Worm (Caenorhabditis elegans): Measurements from ENCODE around the gene srd-35.

srd-35 gene

DNA sequence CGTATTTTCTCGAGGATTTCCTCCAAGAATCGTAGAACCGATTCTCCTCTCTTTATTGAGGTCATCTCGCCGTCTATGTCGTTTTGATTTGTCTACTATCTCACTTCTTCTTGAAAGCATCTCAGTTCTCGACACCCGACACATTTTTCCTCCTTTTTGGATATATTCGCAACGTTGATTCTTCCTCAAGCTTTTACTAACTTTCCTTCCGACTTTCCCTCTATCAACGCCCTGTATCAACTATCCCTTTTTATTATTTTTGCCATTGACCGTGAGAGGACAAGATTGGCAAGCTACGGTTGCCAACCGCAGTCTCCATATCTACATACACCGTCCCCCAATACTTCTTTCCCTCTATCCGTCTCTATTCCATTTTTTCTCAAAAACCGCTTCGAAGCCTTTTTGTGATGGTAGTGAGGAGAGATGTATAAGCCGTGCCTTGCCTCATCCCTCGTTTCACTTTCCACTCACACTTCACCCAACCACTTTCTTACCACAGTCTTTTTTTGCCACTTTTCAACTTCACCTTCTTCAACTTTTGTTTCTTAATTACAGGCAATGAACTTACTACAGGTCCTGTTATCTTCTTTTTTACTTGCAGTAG, 35.1 kb upstream of the srd-35 start, which contains the start of gene T16G1.2:
Gene T16G1.2 (plus strand): TSS at position 554 of the 604 bp plus-strand sequence.
- no peak for TF ChIP-seq dve-1 (tag; optimal IDR thresholded peaks at IDR 0.05; ENCODE audit: insufficient read depth)
- TF ChIP-seq mep-1 (tag; optimal IDR thresholded peaks at IDR 0.05) = no peak
- no peak for TF ChIP-seq saeg-2 (GFP tag; IDR thresholded peaks at IDR 0.05)
- no peak for TF ChIP-seq lir-3 (tag; optimal IDR thresholded peaks at IDR 0.05)
- TF ChIP-seq unc-62 (GFP tag; optimal IDR thresholded peaks at IDR 0.05 in 1 of 2) = peak in 1 of 2 experiments; percentile 11
- TF ChIP-seq unc-62 (tag; optimal IDR thresholded peaks at IDR 0.05) = no peak
- TF ChIP-seq fos-1 (tag; optimal IDR thresholded peaks at IDR 0.05) = no peak

DNA sequence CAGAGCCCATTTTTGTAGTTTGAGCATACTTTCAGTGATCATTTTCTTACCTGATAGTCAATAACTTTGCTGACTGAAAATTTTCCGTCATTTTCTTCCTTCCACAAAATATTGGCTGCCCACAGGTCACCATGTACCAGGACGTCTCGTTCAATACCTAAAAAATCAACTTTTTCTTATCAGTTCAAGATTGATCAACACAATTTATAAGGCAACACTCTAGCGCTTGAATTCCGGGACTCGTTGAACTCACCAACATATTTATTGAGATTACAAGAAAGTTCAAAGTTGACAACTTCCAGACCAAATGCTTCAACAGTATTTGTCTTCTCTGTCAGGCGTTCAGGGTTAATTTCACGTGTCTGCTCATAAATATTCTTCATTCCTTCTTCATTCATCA, 30.5 kb upstream of the srd-35 start:
- TF ChIP-seq hlh-11 (tag; optimal IDR thresholded peaks at IDR 0.05) (no peak), ceh-44 (GFP tag; IDR thresholded peaks at IDR 0.05) (no peak), dve-1 (tag; optimal IDR thresholded peaks at IDR 0.05; ENCODE audit: insufficient read depth) (peak; percentile 44), pqm-1 (tag; optimal IDR thresholded peaks at IDR 0.05) (peak; percentile 47), daf-12 (tag; optimal IDR thresholded peaks at IDR 0.05) (no peak), dmd-6 (GFP tag; IDR thresholded peaks at IDR 0.05) (peak; percentile 70), ztf-11 (tag; optimal IDR thresholded peaks at IDR 0.05) (no peak), nhr-28 (tag; optimal IDR thresholded peaks at IDR 0.05) (peak; percentile 48), attf-4 (tag; optimal IDR thresholded peaks at IDR 0.05) (no peak), daf-16 (GFP tag; optimal IDR thresholded peaks at IDR 0.05) (no peak), daf-16 (tag; optimal IDR thresholded peaks at IDR 0.05) (peak; percentile 78)

DNA sequence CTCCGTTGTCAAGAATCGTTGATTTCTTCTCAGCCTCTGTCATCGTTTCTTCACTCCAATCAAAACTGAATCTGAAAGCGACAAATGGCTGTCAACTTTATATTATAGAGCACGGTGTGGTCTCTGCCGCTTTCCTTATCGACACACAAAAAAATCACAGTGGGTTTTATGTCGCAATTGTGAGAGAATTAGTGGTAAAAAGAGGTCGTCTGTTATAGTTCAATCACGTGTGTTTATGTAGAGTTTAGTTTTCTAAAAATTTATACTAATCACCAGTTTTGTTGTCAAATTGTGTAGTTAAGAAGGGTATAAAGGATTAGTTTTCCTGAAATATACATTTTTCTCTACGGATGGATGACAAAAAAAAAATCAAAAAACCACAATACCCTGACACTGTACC, 29.2 kb upstream of the srd-35 start, which contains the start of gene T16G1.7:
Gene T16G1.7 (minus strand): TSS at position 137 of the 400 bp plus-strand sequence.
- no peak for TF ChIP-seq spr-1 (tag; optimal IDR thresholded peaks at IDR 0.05)
- TF ChIP-seq dmd-9 (GFP tag; IDR thresholded peaks at IDR 0.05) = no peak
- TF ChIP-seq zag-1 (tag; optimal IDR thresholded peaks at IDR 0.05) = no peak
- no peak for TF ChIP-seq nhr-11 (tag; optimal IDR thresholded peaks at IDR 0.05)
- no peak for TF ChIP-seq lin-15B (tag; optimal IDR thresholded peaks at IDR 0.05)
- TF ChIP-seq nhr-102 (tag; optimal IDR thresholded peaks at IDR 0.05) = peak; percentile 66
- TF ChIP-seq snpc-4 (tag; optimal IDR thresholded peaks at IDR 0.05) = no peak
- peak; percentile 68; the same call in 1 of the 2 replicates for TF ChIP-seq php-3 (GFP tag; IDR thresholded peaks at IDR 0.05)
- TF ChIP-seq F49E8.2 (tag; optimal IDR thresholded peaks at IDR 0.05; ENCODE audit: borderline replicate concordance) = no peak
- peak; percentile 76 for TF ChIP-seq dve-1 (tag; optimal IDR thresholded peaks at IDR 0.05; ENCODE audit: insufficient read depth)
- no peak for TF ChIP-seq lir-3 (tag; optimal IDR thresholded peaks at IDR 0.05)
- TF ChIP-seq nhr-237 (tag; optimal IDR thresholded peaks at IDR 0.05) = no peak
- no peak for TF ChIP-seq ZK337.2 (GFP tag; IDR thresholded peaks at IDR 0.05)
- no peak for TF ChIP-seq fos-1 (tag; optimal IDR thresholded peaks at IDR 0.05)
- no peak for TF ChIP-seq madf-9 (GFP tag; conservative IDR thresholded peaks at IDR 0.05)
- TF ChIP-seq sdz-12 (GFP tag; optimal IDR thresholded peaks at IDR 0.05) = no peak
- TF ChIP-seq dmd-6 (GFP tag; IDR thresholded peaks at IDR 0.05) = peak; percentile 96
- TF ChIP-seq unc-39 (tag; optimal IDR thresholded peaks at IDR 0.05) = no peak
- peak; percentile 54; the same call in 1 of the 2 replicates for TF ChIP-seq nhr-41 (GFP tag; IDR thresholded peaks at IDR 0.05)
- no peak for TF ChIP-seq jun-1 (tag; optimal IDR thresholded peaks at IDR 0.05)
- TF ChIP-seq hlh-30 (tag; optimal IDR thresholded peaks at IDR 0.05; ENCODE audit: insufficient read depth) = peak; percentile 15
- no peak for TF ChIP-seq egl-43 (GFP tag; IDR thresholded peaks at IDR 0.05)
- no peak for TF ChIP-seq cey-2 (tag; optimal IDR thresholded peaks at IDR 0.05; ENCODE audit: borderline replicate concordance, insufficient read depth)
- TF ChIP-seq dmd-8 (GFP tag; IDR thresholded peaks at IDR 0.05) = no peak
- no peak for TF ChIP-seq ceh-20 (GFP tag; IDR thresholded peaks at IDR 0.05)
- no peak for TF ChIP-seq madf-5 (GFP tag; IDR thresholded peaks at IDR 0.05)
- no peak for TF ChIP-seq Y5F2A.4 (GFP tag; optimal IDR thresholded peaks at IDR 0.05)
- TF ChIP-seq pqm-1 (tag; optimal IDR thresholded peaks at IDR 0.05) = peak; percentile 98
- no peak for TF ChIP-seq nhr-76 (tag; optimal IDR thresholded peaks at IDR 0.05)
- TF ChIP-seq mxl-3 (GFP tag; optimal IDR thresholded peaks at IDR 0.05) = peak; percentile 58
- no peak for TF ChIP-seq egl-27 (tag; optimal IDR thresholded peaks at IDR 0.05)
- TF ChIP-seq Y75B8A.6 (GFP tag; IDR thresholded peaks at IDR 0.05) = no peak
- TF ChIP-seq lin-29 (GFP tag; IDR thresholded peaks at IDR 0.05) = no peak
- TF ChIP-seq zfp-2 (tag; optimal IDR thresholded peaks at IDR 0.05) = no peak
- no peak for TF ChIP-seq ceh-32 (tag; optimal IDR thresholded peaks at IDR 0.05; ENCODE audit: poor library complexity)

Data from whole organism, L4 larva.